Worm (Caenorhabditis elegans): ENCODE data around the gene F44B9.2.

DNA sequence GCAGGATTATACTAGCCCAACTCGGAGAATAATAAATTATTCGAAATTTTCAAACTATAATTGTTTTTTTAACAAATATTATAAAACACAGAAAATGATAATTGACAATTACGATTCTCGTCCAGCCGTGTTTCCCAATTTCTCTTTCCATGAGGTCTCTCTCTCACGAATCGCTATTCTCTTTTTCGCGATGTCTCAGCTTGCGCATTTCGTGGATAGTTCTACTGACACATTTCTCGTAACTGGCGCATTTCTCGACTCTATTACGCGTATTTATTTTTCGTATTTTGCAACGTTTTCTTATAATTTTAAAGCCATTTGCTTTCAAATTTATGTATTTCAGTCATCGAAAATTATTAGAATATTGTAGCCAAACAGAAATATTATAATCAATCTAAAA, 21.5 kb downstream of the F44B9.2 start:
- TF ChIP-seq nhr-6 (tag; optimal IDR thresholded peaks at IDR 0.05) (peak; percentile 98), unc-62 (GFP tag; optimal IDR thresholded peaks at IDR 0.05) (no peak), nhr-77 (tag; optimal IDR thresholded peaks at IDR 0.05) (peak; percentile 89), mdl-1 (tag; optimal IDR thresholded peaks at IDR 0.05) (peak in 1 of 2 experiments; percentile 90), unc-39 (tag; optimal IDR thresholded peaks at IDR 0.05) (peak; percentile 68), ztf-1 (GFP tag; conservative IDR thresholded peaks at IDR 0.05) (no peak), snpc-4 (tag; optimal IDR thresholded peaks at IDR 0.05) (peak; percentile 85), Y55F3AM.14 (GFP tag; optimal IDR thresholded peaks at IDR 0.05) (peak; percentile 95), ztf-11 (tag; optimal IDR thresholded peaks at IDR 0.05) (peak; percentile 66), ama-1 (optimal IDR thresholded peaks at IDR 0.05) (peak; percentile 65), lin-13 (GFP tag; optimal IDR thresholded peaks at IDR 0.05) (peak; percentile 98), skn-1 (tag; optimal IDR thresholded peaks at IDR 0.05) (peak; percentile 84), nhr-10 (tag; optimal IDR thresholded peaks at IDR 0.05) (peak; percentile 81), elt-3 (tag; optimal IDR thresholded peaks at IDR 0.05) (no peak)

All from whole organism, L2 larva.